Worm (Caenorhabditis elegans) whole organism, L4 larva: Measurements from ENCODE around the gene F44B9.8.

ENCODE experiments used
- F44E2.7 ChIP-seq: fragments of 200-800 bp; sonication (Bioruptor generic); IDR thresholded peaks from 2 replicates; pipeline ENCODE4 v2.1.2; 2022; ENCODE audit warnings: missing genetic modification characterization, missing compliant biosample characterization
- F49E8.2 ChIP-seq: sonication (generic microtip); optimal IDR thresholded peaks from 2 replicates; lab custom pipeline; 2016; ENCODE audit warnings: missing compliant biosample characterization, mild to moderate bottlenecking, missing genetic modification characterization, borderline replicate concordance
- T20F7.1 ChIP-seq: fragments of 200-800 bp; sonication (Bioruptor generic); optimal IDR thresholded peaks from 2 replicates; lab custom pipeline; 2018; ENCODE audit warnings: mild to moderate bottlenecking, missing genetic modification characterization, missing compliant biosample characterization
- Y105C5A.15 ChIP-seq: fragments of 200-800 bp; sonication (Bioruptor generic); IDR thresholded peaks from 2 replicates; pipeline ENCODE4 v1.3.6; 2022; ENCODE audit warnings: missing genetic modification characterization, missing compliant biosample characterization
- Y48G9A.11 ChIP-seq: fragments of 200-800 bp; sonication (Bioruptor generic); IDR thresholded peaks from 2 replicates; pipeline ENCODE4 v1.3.6; 2022; ENCODE audit warnings: missing genetic modification reagents, missing genetic modification characterization, missing compliant biosample characterization
- aha-1 ChIP-seq: fragments of 150-350 bp; peaks from one replicate; lab custom pipeline; 2014; ENCODE audit warnings: missing biosample characterization, missing genetic modification characterization
- ceh-20 ChIP-seq: fragments of 200-800 bp; sonication (Bioruptor generic); IDR thresholded peaks from 2 replicates; pipeline ENCODE4 v1.3.6; 2022; ENCODE audit warnings: missing genetic modification reagents, missing genetic modification characterization, missing compliant biosample characterization
- ceh-28 ChIP-seq: fragments of 150-350 bp; optimal IDR thresholded peaks from 2 replicates; lab custom pipeline; 2014; ENCODE audit warnings: missing biosample characterization, missing genetic modification reagents, missing genetic modification characterization
- ceh-44 ChIP-seq: fragments of 200-800 bp; sonication (Bioruptor generic); IDR thresholded peaks from 2 replicates; pipeline ENCODE4 v1.3.6; 2022; ENCODE audit warnings: missing genetic modification reagents, missing genetic modification characterization, missing compliant biosample characterization
- ceh-82 ChIP-seq: sonication (generic microtip); optimal IDR thresholded peaks from 2 replicates; lab custom pipeline; 2017; ENCODE audit warnings: missing biosample characterization, missing genetic modification characterization
- ces-1 ChIP-seq: fragments of 150-350 bp; sonication (generic microtip); optimal IDR thresholded peaks from 4 replicates; lab custom pipeline; 2014; ENCODE audit warnings: missing biosample characterization, missing genetic modification reagents, missing genetic modification characterization
- cey-2 ChIP-seq: sonication (generic microtip); optimal IDR thresholded peaks from 3 replicates; lab custom pipeline; 2017; ENCODE audit warnings: missing genetic modification characterization, mild to moderate bottlenecking, missing compliant biosample characterization, antibody characterized with exemption, borderline replicate concordance; ENCODE audit not compliant: insufficient read depth
- daf-12 ChIP-seq: fragments of 150-350 bp; optimal IDR thresholded peaks from 2 replicates; lab custom pipeline; 2014; ENCODE audit warnings: missing biosample characterization, missing genetic modification reagents, missing genetic modification characterization
- daf-16 ChIP-seq, 3 experiments: sonication (generic microtip); optimal IDR thresholded peaks; 2 replicates each; lab custom pipeline; 2016 to 2017; ENCODE audit warnings: missing genetic modification characterization in 3 of 3, missing genetic modification reagents in 3 of 3, mild to moderate bottlenecking in 2 of 3, missing compliant biosample characterization in 2 of 3, missing biosample characterization in 1 of 3, moderate library complexity in 1 of 3
- dmd-8 ChIP-seq: fragments of 200-800 bp; sonication (Bioruptor generic); IDR thresholded peaks from 2 replicates; pipeline ENCODE4 v1.3.6; 2022; ENCODE audit warnings: missing genetic modification characterization, missing compliant biosample characterization
- hif-1 ChIP-seq, 2 experiments: sonication (generic microtip); optimal IDR thresholded peaks; 2 replicates each; lab custom pipeline; 2016 to 2017; ENCODE audit warnings: missing compliant biosample characterization in 2 of 2, missing genetic modification characterization in 2 of 2, missing genetic modification reagents in 2 of 2, missing genotype in 2 of 2, mild to moderate bottlenecking in 1 of 2
- hmg-1.1 ChIP-seq: fragments of 200-800 bp; sonication (Bioruptor generic); IDR thresholded peaks from 2 replicates; pipeline ENCODE4 v1.3.6; 2022; ENCODE audit warnings: missing genetic modification reagents, missing genetic modification characterization, missing compliant biosample characterization
- jun-1 ChIP-seq: fragments of 150-350 bp; optimal IDR thresholded peaks from 2 replicates; lab custom pipeline; 2014; ENCODE audit warnings: missing biosample characterization, missing genetic modification reagents, missing genetic modification characterization
- lim-7 ChIP-seq: fragments of 200-800 bp; sonication (Bioruptor generic); IDR thresholded peaks from 2 replicates; pipeline ENCODE4 v1.3.6; 2022; ENCODE audit warnings: missing genetic modification characterization, missing compliant biosample characterization
- lin-38 ChIP-seq: fragments of 200-800 bp; sonication (Bioruptor generic); IDR thresholded peaks from 2 replicates; pipeline ENCODE4 v1.3.6; 2022; ENCODE audit warnings: missing genetic modification reagents, missing genetic modification characterization, missing compliant biosample characterization
- lin-39 ChIP-seq: fragments of 150-350 bp; optimal IDR thresholded peaks from 2 replicates; lab custom pipeline; 2014; ENCODE audit warnings: missing biosample characterization, missing genetic modification reagents, missing genetic modification characterization
- lsy-2 ChIP-seq, 2 experiments: fragments of 150-350 bp in 1 of 2; sonication (generic microtip) in 1 of 2; optimal IDR thresholded peaks; 2 replicates each; lab custom pipeline; 2014 to 2017; ENCODE audit warnings: missing biosample characterization in 2 of 2, missing genetic modification characterization in 2 of 2
- madf-9 ChIP-seq: fragments of 200-800 bp; sonication (Bioruptor generic); conservative IDR thresholded peaks from 2 replicates; pipeline ENCODE4 v1.3.6; 2022; ENCODE audit warnings: missing genetic modification reagents, missing genetic modification characterization, missing compliant biosample characterization
- mdl-1 ChIP-seq, 2 experiments: fragments of 150-350 bp in 1 of 2; sonication (generic microtip) in 1 of 2; optimal IDR thresholded peaks; 2 replicates each; lab custom pipeline; 2014 to 2017; ENCODE audit warnings: missing biosample characterization in 2 of 2, missing genetic modification characterization in 2 of 2
- mdt-29 ChIP-seq: fragments of 200-800 bp; sonication (Bioruptor generic); IDR thresholded peaks from 2 replicates; pipeline ENCODE4 v1.3.6; 2022; ENCODE audit warnings: missing genetic modification reagents, missing genetic modification characterization, missing compliant biosample characterization
- mes-2 ChIP-seq: sonication (generic microtip); optimal IDR thresholded peaks from 2 replicates; lab custom pipeline; 2016; ENCODE audit warnings: missing genotype, mild to moderate bottlenecking, missing genetic modification characterization, missing compliant biosample characterization; ENCODE audit not compliant: poor library complexity, severe bottlenecking
- mxl-2 ChIP-seq: fragments of 200-800 bp; sonication (Bioruptor generic); conservative IDR thresholded peaks from 2 replicates; pipeline ENCODE4 v1.3.6; 2022; ENCODE audit warnings: missing genetic modification reagents, missing genetic modification characterization, missing compliant biosample characterization
- mxl-3 ChIP-seq: fragments of 200-800 bp; sonication (Bioruptor generic); optimal IDR thresholded peaks from 2 replicates; lab custom pipeline; 2018; ENCODE audit warnings: mild to moderate bottlenecking, missing genetic modification characterization, missing compliant biosample characterization
- nhr-10 ChIP-seq: fragments of 150-350 bp; optimal IDR thresholded peaks from 2 replicates; lab custom pipeline; 2014; ENCODE audit warnings: missing biosample characterization, missing genetic modification characterization
- nhr-11 ChIP-seq: fragments of 150-350 bp; optimal IDR thresholded peaks from 2 replicates; lab custom pipeline; 2014; ENCODE audit warnings: missing biosample characterization, missing genetic modification characterization
- nhr-111 ChIP-seq: fragments of 200-800 bp; sonication (Bioruptor generic); optimal IDR thresholded peaks from 2 replicates; lab custom pipeline; 2018; ENCODE audit warnings: mild to moderate bottlenecking, missing genetic modification characterization, missing compliant biosample characterization
- nhr-25 ChIP-seq: sonication (generic microtip); optimal IDR thresholded peaks from 2 replicates; lab custom pipeline; 2017; ENCODE audit warnings: missing genetic modification characterization, mild to moderate bottlenecking, missing compliant biosample characterization, antibody characterized with exemption, moderate library complexity, borderline replicate concordance; ENCODE audit not compliant: insufficient read depth
- nhr-28 ChIP-seq: fragments of 150-350 bp; optimal IDR thresholded peaks from 2 replicates; lab custom pipeline; 2014; ENCODE audit warnings: missing biosample characterization, missing genetic modification characterization
- nhr-41 ChIP-seq: fragments of 200-800 bp; sonication (Bioruptor generic); IDR thresholded peaks from 2 replicates; pipeline ENCODE4 v1.3.6; 2022; ENCODE audit warnings: missing genetic modification reagents, missing genetic modification characterization, missing compliant biosample characterization
- nhr-48 ChIP-seq: sonication (generic microtip); optimal IDR thresholded peaks from 2 replicates; lab custom pipeline; 2016; ENCODE audit warnings: mild to moderate bottlenecking, missing genetic modification characterization, missing compliant biosample characterization
- php-3 ChIP-seq: fragments of 200-800 bp; sonication (Bioruptor generic); IDR thresholded peaks from 2 replicates; pipeline ENCODE4 v1.3.6; 2022; ENCODE audit warnings: missing genetic modification reagents, missing genetic modification characterization, missing compliant biosample characterization
- rbr-2 ChIP-seq: sonication (generic microtip); optimal IDR thresholded peaks from 2 replicates; lab custom pipeline; 2016; ENCODE audit warnings: missing genotype, missing genetic modification characterization, missing compliant biosample characterization
- spr-1 ChIP-seq: sonication (generic microtip); optimal IDR thresholded peaks from 2 replicates; lab custom pipeline; 2016; ENCODE audit warnings: mild to moderate bottlenecking, missing genetic modification characterization, missing compliant biosample characterization
- tra-1 ChIP-seq: fragments of 200-800 bp; sonication (Bioruptor generic); IDR thresholded peaks from 2 replicates; pipeline ENCODE4 v1.3.6; 2022; ENCODE audit warnings: missing genetic modification reagents, missing genetic modification characterization, missing compliant biosample characterization
- unc-39 ChIP-seq: sonication (generic microtip); optimal IDR thresholded peaks from 2 replicates; lab custom pipeline; 2017; ENCODE audit warnings: missing biosample characterization, missing genetic modification characterization
- vab-7 ChIP-seq: fragments of 200-800 bp; sonication (Bioruptor generic); IDR thresholded peaks from 2 replicates; pipeline ENCODE4 v1.3.6; 2022; ENCODE audit warnings: missing genetic modification reagents, missing genetic modification characterization, missing compliant biosample characterization
- zfp-3 ChIP-seq: fragments of 200-800 bp; sonication (Bioruptor generic); conservative IDR thresholded peaks from 2 replicates; pipeline ENCODE4 v1.3.6; 2022; ENCODE audit warnings: missing genetic modification reagents, missing genetic modification characterization, missing compliant biosample characterization
- zip-11 ChIP-seq: fragments of 200-800 bp; sonication (Bioruptor generic); IDR thresholded peaks from 2 replicates; pipeline ENCODE4 v1.3.6; 2022; ENCODE audit warnings: missing genetic modification characterization, missing compliant biosample characterization
- zip-2 ChIP-seq: fragments of 150-350 bp; optimal IDR thresholded peaks from 2 replicates; lab custom pipeline; 2014; ENCODE audit warnings: missing biosample characterization, missing genetic modification characterization
- ztf-11 ChIP-seq: fragments of 150-350 bp; optimal IDR thresholded peaks from 2 replicates; lab custom pipeline; 2014; ENCODE audit warnings: missing biosample characterization, missing genetic modification characterization
- ztf-7 ChIP-seq: fragments of 150-350 bp; optimal IDR thresholded peaks from 2 replicates; lab custom pipeline; 2014; ENCODE audit warnings: missing biosample characterization, missing genetic modification characterization

Gene F44B9.8

ce11 chrIII:8044717-8045116, 15.3 kb upstream of the F44B9.8 start, which contains the start of gene spcs-3:
TSS of gene spcs-3 (plus strand) at chrIII:8045017.
- TF ChIP-seq daf-16 (GFP tag; optimal IDR thresholded peaks at IDR 0.05; lab: Kevin White, UChicago) (no peak), daf-16 (tag; optimal IDR thresholded peaks at IDR 0.05; lab: Kevin White, UChicago) (peak; percentile 18), ztf-7 (no peak), aha-1 (tag; lab: Kevin White, UChicago) (peak; percentile 45)

ce11 chrIII:8044187-8044586, 14.7 kb upstream of the F44B9.8 start, which contains the start of gene K12H4.5:
TSS of gene K12H4.5 (plus strand) at chrIII:8044487.
- TF ChIP-seq nhr-111 (GFP tag; lab: Kevin White, UChicago) (no peak), daf-12 (tag; lab: Kevin White, UChicago) (no peak), tra-1 (GFP tag; lab: Robert Waterston, UW) (no peak), T20F7.1 (GFP tag; lab: Kevin White, UChicago) (no peak), nhr-41 (no peak), zip-2 (tag; lab: Kevin White, UChicago) (no peak), lim-7 (GFP tag; lab: Robert Waterston, UW) (no peak), F49E8.2 (tag; lab: Kevin White, UChicago) (no peak), ces-1 (GFP tag; lab: Kevin White, UChicago) (no peak), hif-1 (tag; optimal IDR thresholded peaks at IDR 0.05; lab: Kevin White, UChicago) (no peak), nhr-28 (tag; lab: Kevin White, UChicago) (no peak), ceh-20 (GFP tag; lab: Robert Waterston, UW) (no peak), ceh-82 (no peak), ztf-7 (no peak), spr-1 (tag; lab: Kevin White, UChicago) (no peak), vab-7 (GFP tag; lab: Robert Waterston, UW) (no peak), cey-2 (tag; lab: Kevin White, UChicago) (no peak), madf-9 (no peak), ceh-28 (tag; lab: Kevin White, UChicago) (no peak)

DNA sequence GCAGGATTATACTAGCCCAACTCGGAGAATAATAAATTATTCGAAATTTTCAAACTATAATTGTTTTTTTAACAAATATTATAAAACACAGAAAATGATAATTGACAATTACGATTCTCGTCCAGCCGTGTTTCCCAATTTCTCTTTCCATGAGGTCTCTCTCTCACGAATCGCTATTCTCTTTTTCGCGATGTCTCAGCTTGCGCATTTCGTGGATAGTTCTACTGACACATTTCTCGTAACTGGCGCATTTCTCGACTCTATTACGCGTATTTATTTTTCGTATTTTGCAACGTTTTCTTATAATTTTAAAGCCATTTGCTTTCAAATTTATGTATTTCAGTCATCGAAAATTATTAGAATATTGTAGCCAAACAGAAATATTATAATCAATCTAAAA, 14.3 kb upstream of the F44B9.8 start:
- TF ChIP-seq nhr-48, result peak; percentile 78
- peak; percentile 66 for TF ChIP-seq php-3
- peak; percentile 83 for TF ChIP-seq dmd-8
- TF ChIP-seq unc-39 (tag; lab: Kevin White, UChicago), result no peak
- TF ChIP-seq F44E2.7 (GFP tag; lab: Robert Waterston, UW), result peak; percentile 76; the same call in 1 of the 2 replicates
- peak; percentile 98 for TF ChIP-seq hmg-1.1 (GFP tag; lab: Robert Waterston, UW)
- TF ChIP-seq mes-2 (tag; lab: Kevin White, UChicago), result peak; percentile 100
- peak; percentile 3 to 93 for TF ChIP-seq mdl-1 (tag; optimal IDR thresholded peaks at IDR 0.05; lab: Kevin White, UChicago)
- peak; percentile 96 to 98 for TF ChIP-seq lsy-2 (tag; optimal IDR thresholded peaks at IDR 0.05; lab: Kevin White, UChicago)
- peak; percentile 96 for TF ChIP-seq nhr-25 (tag; lab: Kevin White, UChicago)
- peak; percentile 99 for TF ChIP-seq tra-1 (GFP tag; lab: Robert Waterston, UW)
- TF ChIP-seq nhr-11 (tag; lab: Kevin White, UChicago), result peak; percentile 99
- no peak; the same call in 1 of the 2 replicates for TF ChIP-seq mdt-29 (GFP tag; lab: Robert Waterston, UW)
- peak; percentile 98 for TF ChIP-seq mxl-3 (GFP tag; lab: Kevin White, UChicago)
- TF ChIP-seq cey-2 (tag; lab: Kevin White, UChicago), result peak; percentile 68
- TF ChIP-seq lin-38 (GFP tag; lab: Robert Waterston, UW), result peak; percentile 96
- peak; percentile 58; the same call in 1 of the 2 replicates for TF ChIP-seq Y105C5A.15 (GFP tag; lab: Robert Waterston, UW)
- peak; percentile 92 for TF ChIP-seq jun-1 (tag; lab: Kevin White, UChicago)
- peak; percentile 83 for TF ChIP-seq lin-39 (tag; lab: Kevin White, UChicago)
- peak; percentile 92 for TF ChIP-seq nhr-10 (tag; lab: Kevin White, UChicago)
- no peak for TF ChIP-seq nhr-111 (GFP tag; lab: Kevin White, UChicago)
- TF ChIP-seq nhr-28 (tag; lab: Kevin White, UChicago), result peak; percentile 98
- peak; percentile 28 for TF ChIP-seq ceh-82
- TF ChIP-seq ceh-44 (GFP tag; lab: Robert Waterston, UW), result peak; percentile 100
- no peak for TF ChIP-seq zip-11 (GFP tag; lab: Robert Waterston, UW)
- no peak for TF ChIP-seq ztf-11 (tag; lab: Kevin White, UChicago)
- peak; percentile 96 for TF ChIP-seq Y48G9A.11 (GFP tag; lab: Robert Waterston, UW)
- TF ChIP-seq zfp-3 (GFP tag; lab: Robert Waterston, UW), result no peak; the same call in 1 of the 2 replicates
- peak; percentile 98 for TF ChIP-seq rbr-2 (tag; lab: Kevin White, UChicago)
- peak; percentile 89 for TF ChIP-seq mxl-2 (GFP tag; lab: Robert Waterston, UW)
